Fruit fly (Drosophila melanogaster) whole organism, wandering third instar larva: ENCODE data around the gene UQCR-14.

Source experiments
- Abd-B ChIP-seq: fragments of >200 bp; optimal IDR thresholded peaks from 2 replicates; lab custom pipeline; 2017; ENCODE audit warnings: missing biosample characterization, missing genetic modification characterization
- CG32264 ChIP-seq: fragments of 200-800 bp; sonication (Bioruptor generic); optimal IDR thresholded peaks from 2 replicates; lab custom pipeline; 2016; ENCODE audit warnings: missing biosample characterization, missing genetic modification characterization
- CG9705 ChIP-seq: fragments of 200-800 bp; sonication (Bioruptor generic); optimal IDR thresholded peaks from 2 replicates; lab custom pipeline; 2018; ENCODE audit warnings: missing biosample characterization, mild to moderate bottlenecking, missing genetic modification characterization
- CrebA ChIP-seq: fragments of 200-800 bp; sonication (Bioruptor generic); optimal IDR thresholded peaks from 2 replicates; lab custom pipeline; 2016; ENCODE audit warnings: missing biosample characterization, mild to moderate bottlenecking, missing genetic modification characterization, borderline replicate concordance
- Dfd ChIP-seq: fragments of >200 bp; optimal IDR thresholded peaks from 2 replicates; lab custom pipeline; 2017; ENCODE audit warnings: missing biosample characterization, missing genetic modification characterization
- Dif ChIP-seq: fragments of 200-275, 200-300 bp; sonication (Bioruptor generic); optimal IDR thresholded peaks from 2 replicates; lab custom pipeline; 2018; ENCODE audit warnings: missing biosample characterization, missing genetic modification characterization; ENCODE audit not compliant: partially characterized antibody
- GATAd ChIP-seq: sonication (Bioruptor generic); optimal IDR thresholded peaks from 2 replicates; lab custom pipeline; 2016; ENCODE audit warnings: missing biosample characterization, missing genetic modification characterization
- HLH106 ChIP-seq: fragments of 200-800 bp; optimal IDR thresholded peaks from 3 replicates; lab custom pipeline; 2019; ENCODE audit warnings: missing biosample characterization, mild to moderate bottlenecking, missing genetic modification characterization, moderate library complexity
- Hnf4 ChIP-seq: fragments of 200-800 bp; sonication (Bioruptor generic); optimal IDR thresholded peaks from 2 replicates; lab custom pipeline; 2016; ENCODE audit warnings: missing biosample characterization, mild to moderate bottlenecking, missing genetic modification characterization
- Hr78 ChIP-seq: fragments of >200 bp; optimal IDR thresholded peaks from 2 replicates; lab custom pipeline; 2017; ENCODE audit warnings: missing biosample characterization, missing genetic modification characterization
- Hr83 ChIP-seq: fragments of 200-300 bp; sonication (Bioruptor generic); optimal IDR thresholded peaks from 2 replicates; lab custom pipeline; 2016; ENCODE audit warnings: missing biosample characterization, mild to moderate bottlenecking, missing genetic modification characterization, moderate library complexity; ENCODE audit not compliant: poor library complexity, severe bottlenecking
- Jra ChIP-seq: sonication (Bioruptor generic); optimal IDR thresholded peaks from 2 replicates; lab custom pipeline; 2016; ENCODE audit warnings: missing biosample characterization, missing genetic modification characterization
- Mio ChIP-seq: sonication (Bioruptor generic); optimal IDR thresholded peaks from 2 replicates; lab custom pipeline; 2016; ENCODE audit warnings: missing biosample characterization, missing genetic modification characterization
- Myc ChIP-seq: fragments of >200 bp; optimal IDR thresholded peaks from 2 replicates; lab custom pipeline; 2017
- N ChIP-seq: fragments of >200 bp; optimal IDR thresholded peaks from 2 replicates; lab custom pipeline; 2018; ENCODE audit warnings: missing biosample characterization, missing external identifiers, missing genetic modification characterization
- OdsH ChIP-seq: fragments of 200-800 bp; sonication (Bioruptor generic); optimal IDR thresholded peaks from 2 replicates; lab custom pipeline; 2016; ENCODE audit warnings: missing biosample characterization, mild to moderate bottlenecking, missing genetic modification characterization
- Rel ChIP-seq, 2 experiments: fragments of 200-800 bp; sonication (Bioruptor generic) in 1 of 2; optimal IDR thresholded peaks; 2 replicates in 1 of 2; 3 replicates in 1 of 2; lab custom pipeline; 2016 to 2019; ENCODE audit warnings: mild to moderate bottlenecking in 2 of 2, missing biosample characterization in 2 of 2, missing genetic modification characterization in 2 of 2, moderate library complexity in 1 of 2
- Sp1 ChIP-seq: fragments of 200-800 bp; sonication (Bioruptor generic); optimal IDR thresholded peaks from 3 replicates; lab custom pipeline; 2019; ENCODE audit warnings: missing biosample characterization, mild to moderate bottlenecking, missing genetic modification characterization, moderate library complexity
- Vsx2 ChIP-seq: fragments of 200-300, 225-300 bp; sonication (Bioruptor generic); optimal IDR thresholded peaks from 2 replicates; lab custom pipeline; 2018; ENCODE audit warnings: missing biosample characterization, missing genetic modification characterization; ENCODE audit not compliant: partially characterized antibody
- br ChIP-seq: fragments of 200-800 bp; sonication (Bioruptor generic); optimal IDR thresholded peaks from 2 replicates; lab custom pipeline; 2016; ENCODE audit warnings: missing biosample characterization, missing genetic modification characterization
- brk ChIP-seq: fragments of 200-800 bp; sonication (Bioruptor generic); optimal IDR thresholded peaks from 2 replicates; lab custom pipeline; 2016; ENCODE audit warnings: missing biosample characterization, mild to moderate bottlenecking, missing genetic modification characterization
- dl ChIP-seq, 2 experiments: fragments of 175-275, 200-275 bp in 1 of 2; fragments of 200-275 bp in 1 of 2; sonication (Bioruptor generic); optimal IDR thresholded peaks; lab custom pipeline; 2018; ENCODE audit warnings: mild to moderate bottlenecking in 2 of 2, missing biosample characterization in 2 of 2, missing genetic modification characterization in 2 of 2, moderate library complexity in 2 of 2; ENCODE audit not compliant: partially characterized antibody in 2 of 2, insufficient read depth in 1 of 2
- dmrt93B ChIP-seq: fragments of 200-800 bp; sonication (Bioruptor generic); optimal IDR thresholded peaks from 2 replicates; lab custom pipeline; 2018; ENCODE audit warnings: missing biosample characterization, mild to moderate bottlenecking, missing genetic modification characterization
- dsf ChIP-seq: sonication (Bioruptor generic); optimal IDR thresholded peaks from 2 replicates; lab custom pipeline; 2016; ENCODE audit warnings: missing biosample characterization, missing genetic modification characterization, borderline replicate concordance
- ey ChIP-seq: fragments of 200-800 bp; sonication (Bioruptor generic); optimal IDR thresholded peaks from 2 replicates; lab custom pipeline; 2016; ENCODE audit warnings: missing biosample characterization, missing genetic modification characterization
- foxo ChIP-seq, 2 experiments: fragments of 200-800 bp; sonication (Bioruptor generic); optimal IDR thresholded peaks; 2 replicates in 1 of 2; 3 replicates in 1 of 2; lab custom pipeline; 2016 to 2017; ENCODE audit warnings: missing biosample characterization in 2 of 2, missing genetic modification characterization in 2 of 2
- fru ChIP-seq: fragments of 200-800 bp; sonication (Bioruptor generic); optimal IDR thresholded peaks from 3 replicates; lab custom pipeline; 2016; ENCODE audit warnings: missing biosample characterization, mild to moderate bottlenecking, missing genetic modification characterization
- h ChIP-seq: fragments of 200-800 bp; sonication (Bioruptor generic); optimal IDR thresholded peaks from 3 replicates; lab custom pipeline; 2016; ENCODE audit warnings: missing biosample characterization, mild to moderate bottlenecking, missing genetic modification characterization
- jim ChIP-seq: fragments of 175-275, 200-325 bp; sonication (Bioruptor generic); optimal IDR thresholded peaks from 2 replicates; lab custom pipeline; 2016; ENCODE audit warnings: missing biosample characterization, mild to moderate bottlenecking, missing genetic modification characterization
- lola ChIP-seq: fragments of >200 bp; optimal IDR thresholded peaks from 2 replicates; lab custom pipeline; 2017; ENCODE audit warnings: missing biosample characterization, missing genetic modification characterization
- pan ChIP-seq: fragments of >200 bp; optimal IDR thresholded peaks from 2 replicates; lab custom pipeline; 2017
- psq ChIP-seq: fragments of 200-800 bp; sonication (Bioruptor generic); optimal IDR thresholded peaks from 3 replicates; lab custom pipeline; 2017; ENCODE audit warnings: missing biosample characterization, mild to moderate bottlenecking, missing genetic modification characterization, moderate library complexity
- rgr ChIP-seq: fragments of 200-800 bp; sonication (Bioruptor generic); optimal IDR thresholded peaks from 3 replicates; lab custom pipeline; 2016; ENCODE audit warnings: missing biosample characterization, mild to moderate bottlenecking, missing genetic modification characterization
- sage ChIP-seq: fragments of 200-800 bp; sonication (Bioruptor generic); optimal IDR thresholded peaks from 2 replicates; lab custom pipeline; 2016; ENCODE audit warnings: missing biosample characterization, mild to moderate bottlenecking, missing genetic modification characterization
- sv ChIP-seq: fragments of 200-800 bp; sonication (Bioruptor generic); optimal IDR thresholded peaks from 3 replicates; lab custom pipeline; 2016; ENCODE audit warnings: missing biosample characterization, missing genetic modification characterization
- tai ChIP-seq: sonication (Bioruptor generic); optimal IDR thresholded peaks from 2 replicates; lab custom pipeline; 2016; ENCODE audit warnings: missing biosample characterization, missing genetic modification characterization
- usp ChIP-seq: fragments of >200 bp; optimal IDR thresholded peaks from 2 replicates; lab custom pipeline; 2017; ENCODE audit warnings: missing biosample characterization, missing genetic modification characterization
- woc ChIP-seq: sonication (Bioruptor generic); optimal IDR thresholded peaks from 2 replicates; lab custom pipeline; 2016; ENCODE audit warnings: missing biosample characterization, mild to moderate bottlenecking, missing genetic modification characterization

UQCR-14 gene

dm6 chrX:16330659-16331058 lies 44.6 kb downstream of the UQCR-14 start, which contains the start of gene CG9919:
Gene CG9919 (minus strand): TSS chrX:16330759.
- TF ChIP-seq tai (no peak), OdsH (no peak), Myc (lab: Kevin White, UChicago) (no peak), lola (GFP tag; lab: Kevin White, UChicago) (no peak), foxo (GFP tag; optimal IDR thresholded peaks at IDR 0.05; lab: Kevin White, UChicago) (no peak), dmrt93B (no peak), dsf (no peak), pan (lab: Kevin White, UChicago) (no peak), h (GFP tag; lab: Kevin White, UChicago) (no peak), dl (GFP tag; optimal IDR thresholded peaks at IDR 0.05; lab: Kevin White, UChicago; ENCODE audit: insufficient read depth in 1 of 2, partially characterized antibody in 2 of 2) (no peak), brk (GFP tag; lab: Kevin White, UChicago) (no peak), usp (no peak), Abd-B (GFP tag; lab: Kevin White, UChicago) (no peak), Mio (GFP tag; lab: Kevin White, UChicago) (no peak), Hr83 (GFP tag; lab: Kevin White, UChicago) (no peak), Dfd (no peak)

dm6 chrX:16331562-16332233 lies 45.6 kb downstream of the UQCR-14 start:
- TF ChIP-seq dmrt93B (no peak), Hr83 (GFP tag; lab: Kevin White, UChicago) (no peak), Myc (lab: Kevin White, UChicago) (no peak), psq (no peak), jim (GFP tag; lab: Kevin White, UChicago) (no peak)

- TF ChIP-seq Myc (lab: Kevin White, UChicago) (no peak), lola (GFP tag; lab: Kevin White, UChicago) (no peak), dl (GFP tag; optimal IDR thresholded peaks at IDR 0.05; lab: Kevin White, UChicago; ENCODE audit: insufficient read depth in 1 of 2, partially characterized antibody in 2 of 2) (peak; percentile 69 to 75), h (GFP tag; lab: Kevin White, UChicago) (peak; percentile 95), usp (no peak), Dif (GFP tag; lab: Kevin White, UChicago) (peak; percentile 81), br (peak; percentile 95), brk (GFP tag; lab: Kevin White, UChicago) (peak; percentile 67), Mio (GFP tag; lab: Kevin White, UChicago) (peak; percentile 60), dsf (peak; percentile 54), CG32264 (GFP tag; lab: Kevin White, UChicago) (peak; percentile 87), woc (GFP tag; lab: Kevin White, UChicago) (peak; percentile 91), Hr78 (no peak), foxo (GFP tag; optimal IDR thresholded peaks at IDR 0.05; lab: Kevin White, UChicago) (peak; percentile 49 to 95), Abd-B (GFP tag; lab: Kevin White, UChicago) (no peak), Sp1 (GFP tag; lab: Kevin White, UChicago) (peak; percentile 99), Jra (GFP tag; lab: Kevin White, UChicago) (peak; percentile 84), HLH106 (tag; lab: Kevin White, UChicago) (peak; percentile 97), Vsx2 (no peak), sage (GFP tag; lab: Kevin White, UChicago) (peak; percentile 86), pan (lab: Kevin White, UChicago) (no peak), Hnf4 (GFP tag; lab: Kevin White, UChicago) (peak; percentile 77), sv (GFP tag; lab: Kevin White, UChicago) (peak; percentile 92), OdsH (peak; percentile 92), GATAd (no peak), dmrt93B (peak; percentile 96), Hr83 (GFP tag; lab: Kevin White, UChicago) (no peak), tai (no peak), N (GFP tag; lab: Kevin White, UChicago) (no peak), fru (GFP tag; lab: Kevin White, UChicago) (peak; percentile 97), ey (GFP tag; lab: Kevin White, UChicago) (peak; percentile 96), jim (GFP tag; lab: Kevin White, UChicago) (no peak), Dfd (no peak), CG9705 (GFP tag; lab: Kevin White, UChicago) (peak; percentile 96), CrebA (GFP tag; lab: Kevin White, UChicago) (no peak), Rel (GFP tag; optimal IDR thresholded peaks at IDR 0.05; lab: Kevin White, UChicago) (peak; percentile 75), Rel (tag; optimal IDR thresholded peaks at IDR 0.05; lab: Kevin White, UChicago) (peak; percentile 79), rgr (peak; percentile 95), psq (peak; percentile 90)
- TF ChIP-seq, all 38 proteins: peak for 24
Measured at dm6 chrX:16332615-16333288, 46.7 kb downstream of the UQCR-14 start.
